Worm (Caenorhabditis elegans) whole organism, young adult: Measurements from ENCODE around the gene F20B6.9.

Source experiments
- B0336.3 ChIP-seq: fragments of 200-800 bp; sonication (Bioruptor generic); IDR thresholded peaks from 2 replicates; pipeline ENCODE4 v1.3.6; 2022; ENCODE audit warnings: missing genetic modification characterization, missing compliant biosample characterization
- C06A6.2 ChIP-seq: fragments of 200-800 bp; sonication (Bioruptor generic); conservative IDR thresholded peaks from 2 replicates; pipeline ENCODE4 v1.3.6; 2022; ENCODE audit warnings: missing genetic modification characterization, missing compliant biosample characterization
- C17E4.6 ChIP-seq: fragments of 200-800 bp; sonication (Bioruptor generic); IDR thresholded peaks from 2 replicates; pipeline ENCODE4 v1.3.6; 2022; ENCODE audit warnings: missing genetic modification reagents, missing genetic modification characterization, missing compliant biosample characterization
- F57A8.1 ChIP-seq: fragments of 200-800 bp; sonication (Bioruptor generic); optimal IDR thresholded peaks from 2 replicates; lab custom pipeline; 2018; ENCODE audit warnings: mild to moderate bottlenecking, missing genetic modification characterization, moderate library complexity, missing compliant biosample characterization
- T26A5.8 ChIP-seq: sonication (generic microtip); optimal IDR thresholded peaks from 2 replicates; lab custom pipeline; 2016; ENCODE audit warnings: missing genetic modification characterization, missing compliant biosample characterization
- Y53G8AR.9 ChIP-seq: fragments of 200-800 bp; sonication (Bioruptor generic); conservative IDR thresholded peaks from 2 replicates; pipeline ENCODE4 v1.3.6; 2022; ENCODE audit warnings: missing genetic modification reagents, missing genetic modification characterization, missing compliant biosample characterization
- Y56A3A.18 ChIP-seq: fragments of 200-800 bp; sonication (Bioruptor generic); IDR thresholded peaks from 2 replicates; pipeline ENCODE4 v1.3.6; 2022; ENCODE audit warnings: missing genetic modification reagents, missing genetic modification characterization, missing compliant biosample characterization
- Y95B8A.8 ChIP-seq: fragments of 200-800 bp; sonication (Bioruptor generic); IDR thresholded peaks from 2 replicates; pipeline ENCODE4 v1.3.6; 2022; ENCODE audit warnings: missing genetic modification reagents, missing genetic modification characterization, missing compliant biosample characterization
- ZK185.1 ChIP-seq: sonication (generic microtip); optimal IDR thresholded peaks from 2 replicates; lab custom pipeline; 2016; ENCODE audit warnings: mild to moderate bottlenecking, missing genetic modification characterization, missing compliant biosample characterization; ENCODE audit not compliant: poor library complexity, severe bottlenecking
- aptf-2 ChIP-seq: fragments of 200-800 bp; sonication (Bioruptor generic); conservative IDR thresholded peaks from 2 replicates; pipeline ENCODE4 v1.3.6; 2022; ENCODE audit warnings: missing genetic modification reagents, missing genetic modification characterization, missing compliant biosample characterization
- attf-3 ChIP-seq: fragments of 200-800 bp; sonication (Bioruptor generic); conservative IDR thresholded peaks from 2 replicates; pipeline ENCODE4 v1.3.6; 2022; ENCODE audit warnings: missing genetic modification reagents, missing genetic modification characterization, missing compliant biosample characterization
- attf-5 ChIP-seq: fragments of 200-800 bp; sonication (Bioruptor generic); optimal IDR thresholded peaks from 2 replicates; lab custom pipeline; 2018; ENCODE audit warnings: mild to moderate bottlenecking, missing genetic modification characterization, missing compliant biosample characterization
- bed-1 ChIP-seq: fragments of 200-800 bp; sonication (Bioruptor generic); IDR thresholded peaks from 2 replicates; pipeline ENCODE4 v1.3.6; 2022; ENCODE audit warnings: missing genetic modification reagents, missing genetic modification characterization, missing compliant biosample characterization
- ceh-40 ChIP-seq: fragments of 200-800 bp; sonication (Bioruptor generic); IDR thresholded peaks from 2 replicates; pipeline ENCODE4 v1.3.6; 2022; ENCODE audit warnings: missing genetic modification characterization, missing compliant biosample characterization
- ceh-58 ChIP-seq: fragments of 200-800 bp; sonication (Bioruptor generic); IDR thresholded peaks from 2 replicates; pipeline ENCODE4 v1.3.6; 2022; ENCODE audit warnings: missing genetic modification characterization, missing compliant biosample characterization
- ceh-79 ChIP-seq: sonication (generic microtip); optimal IDR thresholded peaks from 2 replicates; lab custom pipeline; 2017; ENCODE audit warnings: mild to moderate bottlenecking, missing genetic modification characterization, missing compliant biosample characterization
- ceh-91 ChIP-seq: fragments of 200-800 bp; sonication (Bioruptor generic); IDR thresholded peaks from 2 replicates; pipeline ENCODE4 v1.3.6; 2022; ENCODE audit warnings: missing genetic modification reagents, missing genetic modification characterization, missing compliant biosample characterization
- dox-1 ChIP-seq: fragments of 200-800 bp; sonication (Bioruptor generic); IDR thresholded peaks from 2 replicates; pipeline ENCODE4 v1.3.6; 2022; ENCODE audit warnings: missing genetic modification reagents, missing genetic modification characterization, missing compliant biosample characterization
- dpff-1 ChIP-seq: sonication (generic microtip); optimal IDR thresholded peaks from 2 replicates; lab custom pipeline; 2017; ENCODE audit warnings: mild to moderate bottlenecking, missing genetic modification characterization, missing compliant biosample characterization
- dpl-1 ChIP-seq: fragments of 150-350 bp; optimal IDR thresholded peaks from 2 replicates; lab custom pipeline; 2014; ENCODE audit warnings: missing biosample characterization, missing genetic modification reagents, missing genetic modification characterization
- egl-18 ChIP-seq: fragments of 200-800 bp; sonication (Bioruptor generic); IDR thresholded peaks from 2 replicates; pipeline ENCODE4 v1.3.6; 2022; ENCODE audit warnings: missing genetic modification reagents, missing genetic modification characterization, missing compliant biosample characterization
- egrh-3 ChIP-seq: fragments of 200-800 bp; sonication (Bioruptor generic); IDR thresholded peaks from 2 replicates; pipeline ENCODE4 v1.3.6; 2022; ENCODE audit warnings: missing genetic modification reagents, missing genetic modification characterization, missing compliant biosample characterization
- ets-4 ChIP-seq: fragments of 200-800 bp; sonication (Bioruptor generic); optimal IDR thresholded peaks from 2 replicates; lab custom pipeline; 2018; ENCODE audit warnings: mild to moderate bottlenecking, missing genetic modification characterization, missing compliant biosample characterization
- gei-17 ChIP-seq: fragments of 200-800 bp; sonication (Bioruptor generic); optimal IDR thresholded peaks from 2 replicates; lab custom pipeline; 2018; ENCODE audit warnings: mild to moderate bottlenecking, missing genetic modification characterization, missing compliant biosample characterization
- hlh-12 ChIP-seq: sonication (generic microtip); optimal IDR thresholded peaks from 2 replicates; lab custom pipeline; 2016; ENCODE audit warnings: missing genetic modification characterization, missing compliant biosample characterization
- lag-1 ChIP-seq: fragments of 200-800 bp; sonication (Bioruptor generic); IDR thresholded peaks from 2 replicates; pipeline ENCODE4 v1.3.6; 2022; ENCODE audit warnings: missing genetic modification reagents, missing genetic modification characterization, missing compliant biosample characterization
- let-526 ChIP-seq: fragments of 200-800 bp; sonication (Bioruptor generic); IDR thresholded peaks from 2 replicates; pipeline ENCODE4 v1.3.6; 2022; ENCODE audit warnings: missing genetic modification reagents, missing genetic modification characterization, missing compliant biosample characterization
- let-607 ChIP-seq, 2 experiments: fragments of 200-800 bp in 1 of 2; sonication (Bioruptor generic) in 1 of 2; sonication (generic microtip) in 1 of 2; optimal IDR thresholded peaks; 2 replicates each; lab custom pipeline; 2016 to 2018; ENCODE audit warnings: mild to moderate bottlenecking in 2 of 2, missing compliant biosample characterization in 2 of 2, missing genetic modification characterization in 2 of 2, moderate library complexity in 2 of 2, missing genotype in 1 of 2
- madf-3 ChIP-seq: fragments of 200-800 bp; sonication (Bioruptor generic); IDR thresholded peaks from 2 replicates; pipeline ENCODE4 v1.3.6; 2022; ENCODE audit warnings: missing genetic modification reagents, missing genetic modification characterization, missing compliant biosample characterization
- madf-6 ChIP-seq: fragments of 200-800 bp; sonication (Bioruptor generic); IDR thresholded peaks from 2 replicates; pipeline ENCODE4 v1.3.6; 2022; ENCODE audit warnings: missing genetic modification reagents, missing genetic modification characterization, missing compliant biosample characterization
- mel-28 ChIP-seq: sonication (generic microtip); optimal IDR thresholded peaks from 2 replicates; lab custom pipeline; 2016; ENCODE audit warnings: borderline replicate concordance, mild to moderate bottlenecking, missing genetic modification characterization, missing compliant biosample characterization
- mes-4 ChIP-seq: sonication (generic microtip); optimal IDR thresholded peaks from 2 replicates; lab custom pipeline; 2016; ENCODE audit warnings: missing genotype, missing genetic modification characterization, missing compliant biosample characterization
- nfya-1 ChIP-seq: sonication (generic microtip); optimal IDR thresholded peaks from 2 replicates; lab custom pipeline; 2017; ENCODE audit warnings: antibody characterized with exemption, missing compliant biosample characterization, missing genetic modification characterization, borderline replicate concordance; ENCODE audit not compliant: insufficient read depth
- nfya-2 ChIP-seq: fragments of 200-800 bp; sonication (Bioruptor generic); IDR thresholded peaks from 2 replicates; pipeline ENCODE4 v1.3.6; 2022; ENCODE audit warnings: missing genetic modification reagents, missing genetic modification characterization, missing compliant biosample characterization
- nfyb-1 ChIP-seq: fragments of 200-800 bp; sonication (Bioruptor generic); IDR thresholded peaks from 2 replicates; pipeline ENCODE4 v1.3.6; 2022; ENCODE audit warnings: missing genetic modification reagents, missing genetic modification characterization, missing compliant biosample characterization
- pha-4 ChIP-seq: fragments of 150-350 bp; sonication (generic microtip); optimal IDR thresholded peaks from 2 replicates; lab custom pipeline; 2014; ENCODE audit warnings: missing biosample characterization, missing genetic modification reagents, missing genetic modification characterization
- rpc-1 ChIP-seq, 2 experiments: fragments of 150-350 bp in 1 of 2; sonication (generic microtip) in 1 of 2; optimal IDR thresholded peaks; 2 replicates each; lab custom pipeline; 2014 to 2018; ENCODE audit warnings: missing biosample characterization in 1 of 2, missing genetic modification characterization in 1 of 2, missing genetic modification reagents in 1 of 2, missing genotype in 1 of 2
- sea-2 ChIP-seq: fragments of 200-800 bp; sonication (Bioruptor generic); IDR thresholded peaks from 2 replicates; pipeline ENCODE4 v1.3.6; 2022; ENCODE audit warnings: missing genetic modification characterization, missing compliant biosample characterization
- snpc-1.3 ChIP-seq: sonication (generic microtip); optimal IDR thresholded peaks from 2 replicates; lab custom pipeline; 2017; ENCODE audit warnings: missing genetic modification characterization, mild to moderate bottlenecking, missing compliant biosample characterization, antibody characterized with exemption, moderate library complexity, missing genotype, missing genetic modification reagents; ENCODE audit not compliant: insufficient read depth
- snpc-3.4 ChIP-seq: sonication (generic microtip); optimal IDR thresholded peaks from 2 replicates; lab custom pipeline; 2017; ENCODE audit warnings: missing genetic modification characterization, mild to moderate bottlenecking, missing compliant biosample characterization, antibody characterized with exemption, moderate library complexity, missing genotype, missing genetic modification reagents
- tbx-9 ChIP-seq: sonication (generic microtip); optimal IDR thresholded peaks from 2 replicates; lab custom pipeline; 2016; ENCODE audit warnings: borderline replicate concordance, missing genetic modification characterization, inconsistent platforms, missing compliant biosample characterization
- tlf-1 ChIP-seq: fragments of 200-800 bp; sonication (Bioruptor generic); optimal IDR thresholded peaks from 2 replicates; lab custom pipeline; 2018; ENCODE audit warnings: mild to moderate bottlenecking, missing genetic modification characterization, missing compliant biosample characterization
- zim-3 ChIP-seq: sonication (generic microtip); optimal IDR thresholded peaks from 2 replicates; lab custom pipeline; 2017; ENCODE audit warnings: mild to moderate bottlenecking, missing genetic modification characterization, moderate library complexity, missing compliant biosample characterization
- ztf-25 ChIP-seq: fragments of 200-800 bp; sonication (Bioruptor generic); IDR thresholded peaks from 2 replicates; pipeline ENCODE4 v1.3.6; 2022; ENCODE audit warnings: missing genetic modification reagents, missing genetic modification characterization, missing compliant biosample characterization
- ztf-28 ChIP-seq: fragments of 200-800 bp; sonication (Bioruptor generic); IDR thresholded peaks from 2 replicates; pipeline ENCODE4 v1.3.6; 2022; ENCODE audit warnings: missing genetic modification reagents, missing genetic modification characterization, missing compliant biosample characterization
- ztf-3 ChIP-seq: fragments of 200-800 bp; sonication (Bioruptor generic); optimal IDR thresholded peaks from 2 replicates; lab custom pipeline; 2018; ENCODE audit warnings: mild to moderate bottlenecking, missing genetic modification characterization, missing compliant biosample characterization

The F20B6.9 gene

DNA sequence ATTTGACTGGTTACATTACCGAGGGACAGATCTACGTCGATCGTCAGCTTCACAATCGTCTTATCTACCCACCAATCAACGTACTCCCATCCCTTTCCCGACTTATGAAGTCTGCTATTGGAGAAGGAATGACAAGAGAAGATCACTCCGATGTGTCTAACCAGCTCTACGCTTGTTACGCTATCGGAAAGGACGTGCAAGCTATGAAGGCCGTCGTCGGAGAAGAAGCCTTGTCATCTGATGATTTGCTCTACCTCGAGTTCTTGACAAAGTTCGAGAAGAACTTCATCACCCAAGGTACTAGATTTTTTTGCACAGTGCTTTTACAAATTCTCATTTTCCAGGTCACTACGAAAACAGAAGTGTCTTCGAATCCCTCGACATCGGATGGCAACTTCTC is 15.1 kb downstream of the F20B6.9 start:
- TF ChIP-seq hlh-12 (tag; lab: Kevin White, UChicago) (no peak), let-526 (GFP tag; lab: Robert Waterston, UW) (no peak), C17E4.6 (GFP tag; lab: Robert Waterston, UW) (no peak), lag-1 (no peak), mes-4 (tag; lab: Kevin White, UChicago) (no peak)
- TF ChIP-seq, all 124 proteins: peak for 0

ce11 chrX:4190537-4191144 is 16.6 kb downstream of the F20B6.9 start, which contains the start of gene vha-12:
Gene vha-12, plus strand, starts transcription at chrX:4191094.
- TF ChIP-seq madf-3 (GFP tag; lab: Robert Waterston, UW) (no peak), dpff-1 (no peak), egl-18 (no peak), attf-5 (GFP tag; lab: Kevin White, UChicago) (peak; percentile 84), zim-3 (tag; lab: Kevin White, UChicago) (no peak), bed-1 (GFP tag; lab: Robert Waterston, UW) (no peak), aptf-2 (GFP tag; lab: Robert Waterston, UW) (no peak), ZK185.1 (peak; percentile 61), F57A8.1 (GFP tag; lab: Kevin White, UChicago) (peak; percentile 28), nfyb-1 (GFP tag; lab: Robert Waterston, UW) (peak; percentile 84), ceh-40 (GFP tag; lab: Robert Waterston, UW) (no peak), dox-1 (peak; percentile 88), sea-2 (GFP tag; lab: Robert Waterston, UW) (no peak), snpc-1.3 (no peak), nfya-1 (tag; lab: Kevin White, UChicago) (no peak), ztf-28 (no peak), madf-6 (GFP tag; lab: Robert Waterston, UW) (no peak), gei-17 (peak; percentile 64), ceh-91 (GFP tag; lab: Robert Waterston, UW) (no peak), snpc-3.4 (tag; lab: Kevin White, UChicago) (no peak), Y53G8AR.9 (GFP tag; lab: Robert Waterston, UW) (peak; percentile 52; the same call in 1 of the 2 replicates), B0336.3 (GFP tag; lab: Robert Waterston, UW) (peak; percentile 66; the same call in 1 of the 2 replicates), pha-4 (tag; lab: Kevin White, UChicago) (no peak), dpl-1 (no peak), Y56A3A.18 (GFP tag; lab: Robert Waterston, UW) (no peak), attf-3 (GFP tag; lab: Robert Waterston, UW) (no peak), Y95B8A.8 (no peak), nfya-2 (GFP tag; lab: Robert Waterston, UW) (no peak), T26A5.8 (tag; lab: Kevin White, UChicago) (no peak), tbx-9 (tag; lab: Kevin White, UChicago) (no peak), C06A6.2 (GFP tag; lab: Robert Waterston, UW) (peak; percentile 80), ztf-25 (GFP tag; lab: Robert Waterston, UW) (no peak), tlf-1 (GFP tag; lab: Kevin White, UChicago) (peak; percentile 35), rpc-1 (optimal IDR thresholded peaks at IDR 0.05; lab: Kevin White, UChicago) (no peak), rpc-1 (tag; optimal IDR thresholded peaks at IDR 0.05; lab: Kevin White, UChicago) (no peak), mel-28 (no peak), ceh-58 (GFP tag; lab: Robert Waterston, UW) (no peak), egrh-3 (GFP tag; lab: Robert Waterston, UW) (0 out of 2 replicates have a peak, but pooled peaks have one; percentile 13), ztf-3 (GFP tag; lab: Kevin White, UChicago) (no peak), ceh-79 (tag; lab: Kevin White, UChicago) (no peak), let-607 (tag; optimal IDR thresholded peaks at IDR 0.05; lab: Kevin White, UChicago) (peak; percentile 82), ets-4 (GFP tag; lab: Kevin White, UChicago) (peak; percentile 52)
